Worm (Caenorhabditis elegans) whole organism, L3 larva: Measurements from ENCODE around the gene srz-25.

Experiments
- R02D3.7 ChIP-seq: fragments of 150-350 bp; optimal IDR thresholded peaks from 2 replicates; lab custom pipeline; 2014; ENCODE audit warnings: missing biosample characterization, missing genetic modification characterization
- ZK546.5 ChIP-seq: sonication (generic microtip); optimal IDR thresholded peaks from 2 replicates; lab custom pipeline; 2017; ENCODE audit warnings: missing biosample characterization, missing genetic modification characterization
- aly-2 ChIP-seq: fragments of 150-350 bp; optimal IDR thresholded peaks from 2 replicates; lab custom pipeline; 2014; ENCODE audit warnings: missing biosample characterization, missing genetic modification characterization
- ama-1 ChIP-seq: fragments of 150-350 bp; optimal IDR thresholded peaks from 2 replicates; lab custom pipeline; 2018
- ceh-28 ChIP-seq: fragments of 150-350 bp; optimal IDR thresholded peaks from 2 replicates; lab custom pipeline; 2014; ENCODE audit warnings: missing biosample characterization, missing genetic modification reagents, missing genetic modification characterization
- ceh-82 ChIP-seq: fragments of 150-350 bp; optimal IDR thresholded peaks from 2 replicates; lab custom pipeline; 2014; ENCODE audit warnings: missing biosample characterization, missing genetic modification characterization
- ceh-9 ChIP-seq: sonication (generic microtip); optimal IDR thresholded peaks from 2 replicates; lab custom pipeline; 2018; ENCODE audit warnings: missing biosample characterization, missing genetic modification characterization
- daf-12 ChIP-seq: fragments of 150-350 bp; optimal IDR thresholded peaks from 2 replicates; lab custom pipeline; 2014; ENCODE audit warnings: missing biosample characterization, missing genetic modification reagents, missing genetic modification characterization
- egl-27 ChIP-seq: sonication (generic microtip); optimal IDR thresholded peaks from 4 replicates; lab custom pipeline; 2017; ENCODE audit warnings: missing biosample characterization, missing genetic modification reagents, missing genetic modification characterization
- egl-5 ChIP-seq: fragments of 150-350 bp; optimal IDR thresholded peaks from 2 replicates; lab custom pipeline; 2017; ENCODE audit warnings: missing biosample characterization, missing genetic modification reagents, missing genetic modification characterization, inconsistent platforms
- elt-2 ChIP-seq: sonication (generic microtip); optimal IDR thresholded peaks from 2 replicates; lab custom pipeline; 2016; ENCODE audit warnings: missing genetic modification reagents, mild to moderate bottlenecking, missing genetic modification characterization, missing compliant biosample characterization
- elt-3 ChIP-seq, 3 experiments: fragments of 150-350 bp in 1 of 3; sonication (generic microtip) in 2 of 3; optimal IDR thresholded peaks; 2 replicates in 2 of 3; 4 replicates in 1 of 3; lab custom pipeline; 2014 to 2017; ENCODE audit warnings: missing biosample characterization in 3 of 3, missing genetic modification characterization in 3 of 3
- eor-1 ChIP-seq, 2 experiments: fragments of 150-350 bp; optimal IDR thresholded peaks; 2 replicates each; lab custom pipeline; 2014 to 2018; ENCODE audit warnings: missing biosample characterization in 2 of 2, missing genetic modification characterization in 2 of 2
- fkh-2 ChIP-seq: fragments of 150-350 bp; optimal IDR thresholded peaks from 2 replicates; lab custom pipeline; 2014; ENCODE audit warnings: missing biosample characterization, missing genetic modification reagents, missing genetic modification characterization
- hmg-11 ChIP-seq: sonication (generic microtip); optimal IDR thresholded peaks from 2 replicates; lab custom pipeline; 2016; ENCODE audit warnings: missing genetic modification characterization, missing compliant biosample characterization
- lin-15B ChIP-seq: fragments of 150-350 bp; optimal IDR thresholded peaks from 2 replicates; lab custom pipeline; 2014; ENCODE audit warnings: missing biosample characterization, missing genetic modification characterization
- lin-39 ChIP-seq: fragments of 150-350 bp; optimal IDR thresholded peaks from 2 replicates; lab custom pipeline; 2018; ENCODE audit warnings: missing biosample characterization, missing genetic modification reagents, missing genetic modification characterization
- lsy-12 ChIP-seq: sonication (generic microtip); optimal IDR thresholded peaks from 2 replicates; lab custom pipeline; 2016; ENCODE audit warnings: mild to moderate bottlenecking, missing genetic modification characterization, missing compliant biosample characterization
- mdl-1 ChIP-seq: fragments of 150-350 bp; optimal IDR thresholded peaks from 2 replicates; lab custom pipeline; 2014; ENCODE audit warnings: missing biosample characterization, missing genetic modification characterization
- mml-1 ChIP-seq: fragments of 150-350 bp; sonication (generic microtip); optimal IDR thresholded peaks from 3 replicates; lab custom pipeline; 2014; ENCODE audit warnings: missing biosample characterization, missing genetic modification characterization
- nfya-1 ChIP-seq: sonication (generic microtip); optimal IDR thresholded peaks from 2 replicates; lab custom pipeline; 2017; ENCODE audit warnings: missing genetic modification characterization, mild to moderate bottlenecking, missing compliant biosample characterization, antibody characterized with exemption, moderate library complexity; ENCODE audit not compliant: insufficient read depth
- nhr-11 ChIP-seq: fragments of 150-350 bp; optimal IDR thresholded peaks from 2 replicates; lab custom pipeline; 2014; ENCODE audit warnings: missing biosample characterization, missing genetic modification characterization
- nhr-12 ChIP-seq: fragments of 150-350 bp; optimal IDR thresholded peaks from 2 replicates; lab custom pipeline; 2014; ENCODE audit warnings: missing biosample characterization, missing genetic modification characterization
- nhr-23 ChIP-seq: fragments of 150-350 bp; optimal IDR thresholded peaks from 2 replicates; lab custom pipeline; 2014; ENCODE audit warnings: missing biosample characterization, missing genetic modification reagents, missing genetic modification characterization
- nhr-237 ChIP-seq: fragments of 150-350 bp; optimal IDR thresholded peaks from 2 replicates; lab custom pipeline; 2014; ENCODE audit warnings: missing biosample characterization, missing genetic modification characterization
- nhr-25 ChIP-seq: sonication (generic microtip); optimal IDR thresholded peaks from 2 replicates; lab custom pipeline; 2017; ENCODE audit warnings: missing biosample characterization, missing genetic modification characterization
- nhr-28 ChIP-seq: fragments of 150-350 bp; optimal IDR thresholded peaks from 2 replicates; lab custom pipeline; 2014; ENCODE audit warnings: missing biosample characterization, missing genetic modification characterization
- nhr-67 ChIP-seq: fragments of 150-350 bp; optimal IDR thresholded peaks from 2 replicates; lab custom pipeline; 2014; ENCODE audit warnings: missing biosample characterization, missing genetic modification characterization
- nhr-76 ChIP-seq: fragments of 150-350 bp; sonication (generic microtip); optimal IDR thresholded peaks from 5 replicates; lab custom pipeline; 2014; ENCODE audit warnings: missing biosample characterization, missing genetic modification characterization
- pha-4 ChIP-seq: fragments of 150-350 bp; optimal IDR thresholded peaks from 2 replicates; lab custom pipeline; 2014; ENCODE audit warnings: missing biosample characterization, missing genetic modification reagents, missing genetic modification characterization
- pqm-1 ChIP-seq: fragments of 150-350 bp; optimal IDR thresholded peaks from 2 replicates; lab custom pipeline; 2017; ENCODE audit warnings: missing biosample characterization, missing genetic modification characterization, inconsistent platforms
- sea-2 ChIP-seq: fragments of 150-350 bp; sonication (generic microtip); optimal IDR thresholded peaks from 4 replicates; lab custom pipeline; 2014; ENCODE audit warnings: missing biosample characterization, missing genetic modification reagents, missing genetic modification characterization
- skn-1 ChIP-seq: fragments of 150-350 bp; optimal IDR thresholded peaks from 2 replicates; lab custom pipeline; 2014; ENCODE audit warnings: missing biosample characterization, missing genetic modification characterization
- tbx-2 ChIP-seq: sonication (generic microtip); optimal IDR thresholded peaks from 2 replicates; lab custom pipeline; 2016; ENCODE audit warnings: mild to moderate bottlenecking, missing genetic modification characterization, missing compliant biosample characterization
- unc-39 ChIP-seq: sonication (generic microtip); optimal IDR thresholded peaks from 4 replicates; lab custom pipeline; 2017; ENCODE audit warnings: missing biosample characterization, missing genetic modification characterization
- unc-62 ChIP-seq: fragments of 150-350 bp; sonication (generic microtip); optimal IDR thresholded peaks from 4 replicates; lab custom pipeline; 2014; ENCODE audit warnings: missing biosample characterization, missing genetic modification reagents, missing genetic modification characterization
- zag-1 ChIP-seq: fragments of 150-350 bp; optimal IDR thresholded peaks from 2 replicates; lab custom pipeline; 2014; ENCODE audit warnings: missing biosample characterization, missing genetic modification characterization
- ztf-11 ChIP-seq: fragments of 150-350 bp; optimal IDR thresholded peaks from 2 replicates; lab custom pipeline; 2014; ENCODE audit warnings: missing biosample characterization, missing genetic modification characterization
- ztf-4 ChIP-seq: fragments of 150-350 bp; optimal IDR thresholded peaks from 2 replicates; lab custom pipeline; 2014; ENCODE audit warnings: missing biosample characterization, missing genetic modification characterization

The srz-25 gene

ce11 chrV:17546931-17547330 is 6.5 kb downstream of the srz-25 start:
- no peak for TF ChIP-seq nhr-76
- TF ChIP-seq mdl-1 (tag; lab: Kevin White, UChicago), result no peak
- peak; percentile 33 for TF ChIP-seq pqm-1 (tag; lab: Kevin White, UChicago)
- no peak for TF ChIP-seq ceh-28 (tag; lab: Kevin White, UChicago)
- TF ChIP-seq nhr-12, result no peak
- peak; percentile 76 for TF ChIP-seq elt-2
- no peak for TF ChIP-seq tbx-2 (tag; lab: Kevin White, UChicago)
- TF ChIP-seq unc-62, result no peak

- TF ChIP-seq fkh-2, result no peak
- TF ChIP-seq ZK546.5 (tag; lab: Kevin White, UChicago), result no peak
- no peak for TF ChIP-seq ama-1
- no peak for TF ChIP-seq pqm-1 (tag; lab: Kevin White, UChicago)
- TF ChIP-seq R02D3.7 (tag; lab: Kevin White, UChicago), result no peak
- no peak for TF ChIP-seq eor-1 (tag; optimal IDR thresholded peaks at IDR 0.05; lab: Kevin White, UChicago)
- TF ChIP-seq daf-12 (tag; lab: Kevin White, UChicago), result no peak
- TF ChIP-seq elt-3 (tag; optimal IDR thresholded peaks at IDR 0.05; lab: Kevin White, UChicago), result no peak
- TF ChIP-seq unc-39 (tag; lab: Kevin White, UChicago), result no peak
- TF ChIP-seq, all 47 proteins: peak for 0
Observed at ce11 chrV:17548635-17549034, 8.2 kb downstream of the srz-25 start.

- no peak for TF ChIP-seq zag-1
- no peak for TF ChIP-seq egl-27 (tag; lab: Kevin White, UChicago)
- no peak for TF ChIP-seq nhr-237 (tag; lab: Kevin White, UChicago)
- no peak for TF ChIP-seq mml-1 (tag; lab: Kevin White, UChicago)
- TF ChIP-seq lin-15B (tag; lab: Kevin White, UChicago), result no peak
- peak; percentile 63 for TF ChIP-seq elt-2
- no peak for TF ChIP-seq nhr-23
- no peak for TF ChIP-seq skn-1 (tag; lab: Kevin White, UChicago)
- TF ChIP-seq ztf-4 (tag; lab: Kevin White, UChicago), result no peak
- TF ChIP-seq sea-2 (GFP tag; lab: Kevin White, UChicago), result no peak
- TF ChIP-seq pqm-1 (tag; lab: Kevin White, UChicago), result peak; percentile 33
Observed at ce11 chrV:17549362-17549761, 9.0 kb downstream of the srz-25 start, which contains the start of gene fbxa-176. Gene fbxa-176, plus strand, starts transcription at chrV:17549675.

- TF ChIP-seq nfya-1 (tag; lab: Kevin White, UChicago) (no peak), ceh-82 (tag; lab: Kevin White, UChicago) (no peak), aly-2 (tag; lab: Kevin White, UChicago) (no peak), ama-1 (no peak), lin-15B (tag; lab: Kevin White, UChicago) (no peak), unc-39 (tag; lab: Kevin White, UChicago) (no peak), nhr-28 (no peak), nhr-25 (no peak), nhr-23 (no peak), egl-5 (tag; lab: Kevin White, UChicago) (no peak), sea-2 (GFP tag; lab: Kevin White, UChicago) (no peak)
Observed at ce11 chrV:17551396-17551795, 11.0 kb downstream of the srz-25 start.

ce11 chrV:17552759-17553158 is 12.4 kb downstream of the srz-25 start, which contains the start of gene C38D9.8:
Gene C38D9.8, minus strand, starts transcription at chrV:17552859.
- TF ChIP-seq nhr-28 (no peak), tbx-2 (tag; lab: Kevin White, UChicago) (no peak), aly-2 (tag; lab: Kevin White, UChicago) (no peak), nhr-25 (no peak), nhr-67 (tag; lab: Kevin White, UChicago) (no peak), nhr-12 (no peak)

- TF ChIP-seq tbx-2 (tag; lab: Kevin White, UChicago), result no peak
- TF ChIP-seq ztf-11 (tag; lab: Kevin White, UChicago), result no peak
- no peak for TF ChIP-seq aly-2 (tag; lab: Kevin White, UChicago)
- TF ChIP-seq ama-1, result no peak
- no peak for TF ChIP-seq hmg-11 (tag; lab: Kevin White, UChicago)
- TF ChIP-seq pha-4, result no peak
- TF ChIP-seq daf-12 (tag; lab: Kevin White, UChicago), result no peak
- TF ChIP-seq unc-62, result no peak
- no peak for TF ChIP-seq lsy-12 (tag; lab: Kevin White, UChicago)
- TF ChIP-seq ceh-28 (tag; lab: Kevin White, UChicago), result no peak
- no peak for TF ChIP-seq unc-39 (tag; lab: Kevin White, UChicago)
- no peak for TF ChIP-seq pqm-1 (tag; lab: Kevin White, UChicago)
- no peak for TF ChIP-seq nhr-28
- TF ChIP-seq nhr-25, result no peak
- TF ChIP-seq nhr-76, result no peak
- TF ChIP-seq nhr-12, result no peak
- no peak for TF ChIP-seq nhr-11 (tag; lab: Kevin White, UChicago)
- TF ChIP-seq lin-39 (tag; lab: Kevin White, UChicago), result no peak
- no peak for TF ChIP-seq ceh-9 (tag; lab: Kevin White, UChicago)
- TF ChIP-seq, all 47 proteins: peak for 0
Observed at ce11 chrV:17558377-17558776, 18.0 kb downstream of the srz-25 start, which contains the start of gene fbxa-174. Gene fbxa-174, minus strand, starts transcription at chrV:17558477.
